Worm (Caenorhabditis elegans) whole organism, L2 larva: ENCODE data around the gene mlp-1.

Experiments used
- nhr-237 ChIP-seq: fragments of 150-350 bp; optimal IDR thresholded peaks from 2 replicates; lab custom pipeline; 2014; ENCODE audit warnings: missing biosample characterization, missing genetic modification characterization
- unc-39 ChIP-seq: fragments of 150-350 bp; optimal IDR thresholded peaks from 2 replicates; lab custom pipeline; 2014; ENCODE audit warnings: missing biosample characterization, missing genetic modification characterization
- unc-62 ChIP-seq: fragments of 150-350 bp; optimal IDR thresholded peaks from 2 replicates; lab custom pipeline; 2014; ENCODE audit warnings: missing biosample characterization, missing genetic modification reagents, missing genetic modification characterization

DNA sequence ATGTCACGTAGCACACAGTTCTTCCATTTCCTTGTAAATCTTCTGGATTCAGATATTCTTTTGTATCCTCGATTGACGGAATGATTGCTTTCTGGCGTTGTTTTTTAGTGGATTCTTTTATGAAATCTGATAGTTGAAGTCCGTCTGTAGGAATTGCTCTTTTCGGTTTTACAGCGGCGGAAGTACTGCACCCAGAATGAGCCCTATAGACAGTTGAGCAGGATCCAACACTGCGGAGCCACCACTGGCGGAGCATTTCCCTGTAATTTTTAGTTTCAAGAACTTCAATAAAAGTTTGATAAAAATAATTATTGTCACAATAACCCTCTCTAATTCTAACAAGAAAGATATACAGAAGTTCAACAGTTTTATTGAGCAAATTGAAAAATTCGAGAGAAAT lies 29.0 kb downstream of the mlp-1 start, which contains the start of gene F25B5.5:
- TF ChIP-seq unc-62 (no peak), nhr-237 (tag; lab: Kevin White, UChicago) (no peak), unc-39 (tag; lab: Kevin White, UChicago) (no peak)
